In the genomic region with DNA sequence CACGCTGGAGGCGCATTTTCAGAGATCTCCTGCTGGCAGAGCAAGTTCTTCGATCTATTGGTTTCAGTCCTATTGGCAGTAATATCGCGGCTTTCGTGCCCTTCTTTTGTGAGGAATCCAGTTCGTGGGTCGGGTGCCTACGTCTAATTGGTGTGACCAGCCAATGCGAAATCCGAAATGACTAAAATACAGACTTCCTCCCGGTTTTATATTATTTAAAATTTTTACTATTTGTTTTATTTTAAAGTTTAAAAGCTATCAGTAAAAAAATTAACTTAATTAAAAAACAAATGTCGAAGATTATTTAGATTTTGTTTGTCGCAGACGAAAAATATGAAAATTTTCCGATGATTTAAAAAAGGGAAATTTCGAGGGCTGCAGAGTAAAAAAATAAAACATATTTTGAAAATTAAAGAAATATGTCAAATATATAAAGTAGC, we compare ENCODE assay signal across 3 fruit fly cellular contexts.
TF ChIP-seq lines count a peak whose summit lies in the region.

A gene (minus strand): TSS at position 347 of the 440 bp plus-strand sequence.

TF ChIP-seq in whole organism, adult, 20 proteins besides CTCF, POLR2A, EP300 and RAD21 (continued from another document):
- no peak for TF ChIP-seq CG1620 (GFP tag; optimal IDR thresholded peaks at IDR 0.05; lab: Kevin White, UChicago)
- no peak for TF ChIP-seq Clk (GFP tag; optimal IDR thresholded peaks at IDR 0.05; lab: Kevin White, UChicago)

TF ChIP-seq in whole organism, embryonic, 481 proteins besides CTCF, POLR2A, EP300 and RAD21 (continued from another document and continues in another):
- TF ChIP-seq CG17361 (GFP tag; IDR thresholded peaks at IDR 0.05; lab: Robert Waterston, UW): peak; percentile 52; the same call in 2 of the 3 replicates
- TF ChIP-seq CG7928 (GFP tag; optimal IDR thresholded peaks at IDR 0.05; lab: Kevin White, UChicago): peak; percentile 85
- TF ChIP-seq CG15696 (tag; optimal IDR thresholded peaks at IDR 0.05; lab: Kevin White, UChicago): peak; percentile 4
- peak; percentile 42 for TF ChIP-seq sug (tag; optimal IDR thresholded peaks at IDR 0.05; lab: Kevin White, UChicago)
- TF ChIP-seq CG30020 (tag; optimal IDR thresholded peaks at IDR 0.05; lab: Kevin White, UChicago): peak; percentile 48
- peak; percentile 52 for TF ChIP-seq CoRest (tag; optimal IDR thresholded peaks at IDR 0.05; lab: Kevin White, UChicago)
- TF ChIP-seq CG2712 (tag; optimal IDR thresholded peaks at IDR 0.05; lab: Kevin White, UChicago): peak; percentile 44
- TF ChIP-seq Dp (GFP tag; optimal IDR thresholded peaks at IDR 0.05; lab: Kevin White, UChicago): peak; percentile 61
- TF ChIP-seq CG10147 (GFP tag; optimal IDR thresholded peaks at IDR 0.05; lab: Kevin White, UChicago): peak; percentile 15
- peak; percentile 43 for TF ChIP-seq CG2678 (tag; optimal IDR thresholded peaks at IDR 0.05; lab: Kevin White, UChicago)
- TF ChIP-seq CG17829 (tag; optimal IDR thresholded peaks at IDR 0.05; lab: Kevin White, UChicago): peak; percentile 33
- peak; percentile 20 for TF ChIP-seq CG4424 (GFP tag; optimal IDR thresholded peaks at IDR 0.05; lab: Kevin White, UChicago)
- TF ChIP-seq CG7372 (GFP tag; IDR thresholded peaks at IDR 0.05; lab: Robert Waterston, UW): no peak
- no peak for TF ChIP-seq zen2 (GFP tag; IDR thresholded peaks at IDR 0.05; lab: Robert Waterston, UW; ENCODE audit: partially characterized antibody)
- 0 out of 2 replicates have a peak, but pooled peaks have one; percentile 33 for TF ChIP-seq sna (GFP tag; IDR thresholded peaks at IDR 0.05; lab: Robert Waterston, UW; ENCODE audit: partially characterized antibody)
- TF ChIP-seq CG13296 (GFP tag; optimal IDR thresholded peaks at IDR 0.05; lab: Kevin White, UChicago): peak; percentile 41
- TF ChIP-seq Fer3 (tag; optimal IDR thresholded peaks at IDR 0.05; lab: Kevin White, UChicago): peak; percentile 25
- TF ChIP-seq dmrt11E (tag; optimal IDR thresholded peaks at IDR 0.05; lab: Kevin White, UChicago): peak; percentile 7
- peak; percentile 54 for TF ChIP-seq Sox100B (GFP tag; optimal IDR thresholded peaks at IDR 0.05; lab: Kevin White, UChicago)
- TF ChIP-seq CG15269 (tag; optimal IDR thresholded peaks at IDR 0.05; lab: Kevin White, UChicago): no peak
- TF ChIP-seq ATbp (GFP tag; optimal IDR thresholded peaks at IDR 0.05; lab: Kevin White, UChicago): no peak
- TF ChIP-seq ems (GFP tag; optimal IDR thresholded peaks at IDR 0.05; lab: Kevin White, UChicago): no peak
- TF ChIP-seq sqz (GFP tag; optimal IDR thresholded peaks at IDR 0.05; lab: Kevin White, UChicago): peak; percentile 34
- TF ChIP-seq pzg (GFP tag; optimal IDR thresholded peaks at IDR 0.05; lab: Kevin White, UChicago): peak; percentile 29
- peak; percentile 1 for TF ChIP-seq Meics (GFP tag; optimal IDR thresholded peaks at IDR 0.05; lab: Kevin White, UChicago)
- TF ChIP-seq CG33557 (GFP tag; optimal IDR thresholded peaks at IDR 0.05; lab: Kevin White, UChicago): peak; percentile 34
- peak; percentile 4 for TF ChIP-seq CG8388 (GFP tag; optimal IDR thresholded peaks at IDR 0.05; lab: Kevin White, UChicago)
- peak; percentile 45 for TF ChIP-seq CG13287 (GFP tag; IDR thresholded peaks at IDR 0.05; lab: Robert Waterston, UW; ENCODE audit: partially characterized antibody)
- TF ChIP-seq CG12659 (GFP tag; optimal IDR thresholded peaks at IDR 0.05; lab: Kevin White, UChicago): peak; percentile 51
- TF ChIP-seq lbe (GFP tag; optimal IDR thresholded peaks at IDR 0.05; lab: Kevin White, UChicago): peak; percentile 25
- peak; percentile 3 for TF ChIP-seq Nf-YB (GFP tag; optimal IDR thresholded peaks at IDR 0.05; lab: Kevin White, UChicago)
- no peak for TF ChIP-seq gsb (GFP tag; IDR thresholded peaks at IDR 0.05; lab: Robert Waterston, UW)
- TF ChIP-seq CG13424 (tag; optimal IDR thresholded peaks at IDR 0.05; lab: Kevin White, UChicago): peak; percentile 28
- TF ChIP-seq Hand (GFP tag; optimal IDR thresholded peaks at IDR 0.05; lab: Kevin White, UChicago): no peak
- peak; percentile 56 for TF ChIP-seq trem (tag; optimal IDR thresholded peaks at IDR 0.05; lab: Kevin White, UChicago)
- TF ChIP-seq CG15601 (tag; optimal IDR thresholded peaks at IDR 0.05; lab: Kevin White, UChicago): peak; percentile 13
- peak; percentile 8 for TF ChIP-seq nmo (GFP tag; optimal IDR thresholded peaks at IDR 0.05; lab: Kevin White, UChicago)
- TF ChIP-seq gem (tag; optimal IDR thresholded peaks at IDR 0.05; lab: Kevin White, UChicago): peak; percentile 53
- peak; percentile 84 for TF ChIP-seq MESR4 (GFP tag; optimal IDR thresholded peaks at IDR 0.05; lab: Kevin White, UChicago)
- no peak for TF ChIP-seq hkb (optimal IDR thresholded peaks at IDR 0.05; lab: Kevin White, UChicago)
- peak; percentile 24; the same call in 1 of the 2 replicates for TF ChIP-seq hkb (GFP tag; IDR thresholded peaks at IDR 0.05; lab: Robert Waterston, UW)
- TF ChIP-seq Hr51 (GFP tag; optimal IDR thresholded peaks at IDR 0.05; lab: Kevin White, UChicago): peak in 1 of 2 experiments; percentile 7
- TF ChIP-seq HmgZ (tag; optimal IDR thresholded peaks at IDR 0.05; lab: Kevin White, UChicago): no peak
- TF ChIP-seq CG10267 (tag; optimal IDR thresholded peaks at IDR 0.05; lab: Kevin White, UChicago): peak; percentile 70
- TF ChIP-seq lab (GFP tag; optimal IDR thresholded peaks at IDR 0.05; lab: Kevin White, UChicago): peak; percentile 17
- peak; percentile 58 for TF ChIP-seq gfzf (GFP tag; optimal IDR thresholded peaks at IDR 0.05; lab: Kevin White, UChicago)
- peak; percentile 35 for TF ChIP-seq CG7839 (tag; optimal IDR thresholded peaks at IDR 0.05; lab: Kevin White, UChicago)
- TF ChIP-seq CG12391 (tag; optimal IDR thresholded peaks at IDR 0.05; lab: Kevin White, UChicago): peak; percentile 64
- peak; percentile 17 for TF ChIP-seq zen (tag; optimal IDR thresholded peaks at IDR 0.05; lab: Kevin White, UChicago)
- TF ChIP-seq CG4617 (GFP tag; optimal IDR thresholded peaks at IDR 0.05; lab: Kevin White, UChicago; ENCODE audit: borderline replicate concordance): peak; percentile 60
- TF ChIP-seq Blimp-1 (GFP tag; optimal IDR thresholded peaks at IDR 0.05; lab: Kevin White, UChicago): peak; percentile 21
- TF ChIP-seq Ravus (GFP tag; IDR thresholded peaks at IDR 0.05; lab: Robert Waterston, UW): no peak
- TF ChIP-seq nerfin-1 (tag; optimal IDR thresholded peaks at IDR 0.05; lab: Kevin White, UChicago): peak; percentile 11
- no peak for TF ChIP-seq vnd (GFP tag; IDR thresholded peaks at IDR 0.05; lab: Robert Waterston, UW; ENCODE audit: partially characterized antibody)
- TF ChIP-seq grau (tag; optimal IDR thresholded peaks at IDR 0.05; lab: Kevin White, UChicago): peak; percentile 9
- TF ChIP-seq CG12769 (tag; optimal IDR thresholded peaks at IDR 0.05; lab: Kevin White, UChicago): no peak
- no peak for TF ChIP-seq Antp (GFP tag; optimal IDR thresholded peaks at IDR 0.05; lab: Kevin White, UChicago)
- TF ChIP-seq row (GFP tag; IDR thresholded peaks at IDR 0.05; lab: Robert Waterston, UW): peak; percentile 71
- peak; percentile 65 for TF ChIP-seq E2f2 (GFP tag; IDR thresholded peaks at IDR 0.05; lab: Robert Waterston, UW)
- TF ChIP-seq YL-1 (GFP tag; optimal IDR thresholded peaks at IDR 0.05; lab: Kevin White, UChicago): peak; percentile 77
- TF ChIP-seq CG6175 (GFP tag; IDR thresholded peaks at IDR 0.05; lab: Robert Waterston, UW): no peak

TF ChIP-seq in whole organism, prepupa, 60 proteins besides CTCF, POLR2A, EP300 and RAD21 (continued from another document):
- TF ChIP-seq Sox15 (GFP tag; optimal IDR thresholded peaks at IDR 0.05; lab: Kevin White, UChicago) (no peak), CG16779 (tag; optimal IDR thresholded peaks at IDR 0.05; lab: Kevin White, UChicago) (no peak), Lpt (GFP tag; optimal IDR thresholded peaks at IDR 0.05; lab: Kevin White, UChicago) (no peak), CG8119 (GFP tag; IDR thresholded peaks at IDR 0.05; lab: Robert Waterston, UW) (no peak), dac (GFP tag; optimal IDR thresholded peaks at IDR 0.05; lab: Kevin White, UChicago) (no peak), fd85E (GFP tag; optimal IDR thresholded peaks at IDR 0.05; lab: Kevin White, UChicago) (no peak), ss (GFP tag; optimal IDR thresholded peaks at IDR 0.05; lab: Kevin White, UChicago) (no peak), CG11902 (GFP tag; optimal IDR thresholded peaks at IDR 0.05; lab: Kevin White, UChicago) (no peak), fkh (GFP tag; optimal IDR thresholded peaks at IDR 0.05; lab: Kevin White, UChicago) (no peak), net (GFP tag; optimal IDR thresholded peaks at IDR 0.05; lab: Kevin White, UChicago) (no peak), CG1621 (tag; optimal IDR thresholded peaks at IDR 0.05; lab: Kevin White, UChicago) (no peak), CG34406 (GFP tag; optimal IDR thresholded peaks at IDR 0.05; lab: Kevin White, UChicago) (no peak), CG11294 (GFP tag; IDR thresholded peaks at IDR 0.05; lab: Robert Waterston, UW) (no peak), Eip75B (GFP tag; optimal IDR thresholded peaks at IDR 0.05; lab: Kevin White, UChicago) (no peak), Hr38 (GFP tag; optimal IDR thresholded peaks at IDR 0.05; lab: Kevin White, UChicago) (no peak), CG7368 (GFP tag; optimal IDR thresholded peaks at IDR 0.05; lab: Kevin White, UChicago) (no peak), CG6808 (GFP tag; optimal IDR thresholded peaks at IDR 0.05; lab: Kevin White, UChicago) (no peak), Smox (GFP tag; optimal IDR thresholded peaks at IDR 0.05; lab: Kevin White, UChicago) (no peak), CG6163 (GFP tag; IDR thresholded peaks at IDR 0.05; lab: Robert Waterston, UW) (no peak), CG15336 (GFP tag; IDR thresholded peaks at IDR 0.05; lab: Robert Waterston, UW) (no peak), CG6792 (GFP tag; optimal IDR thresholded peaks at IDR 0.05; lab: Kevin White, UChicago) (no peak), CG3032 (tag; optimal IDR thresholded peaks at IDR 0.05; lab: Kevin White, UChicago) (no peak)
